Fruit fly (Drosophila melanogaster) whole organism, adult: ENCODE data around the gene tsl.

Experiments
- CG11617 ChIP-seq: fragments of 200-800 bp; sonication (Bioruptor generic); optimal IDR thresholded peaks from 2 replicates; lab custom pipeline; 2017; ENCODE audit warnings: mild to moderate bottlenecking, missing biosample characterization, missing genetic modification reagents, missing genetic modification characterization
- CG12768 ChIP-seq: fragments of 200-800 bp; sonication (Bioruptor generic); optimal IDR thresholded peaks from 2 replicates; lab custom pipeline; 2017; ENCODE audit warnings: missing biosample characterization, missing genetic modification characterization, mild to moderate bottlenecking, moderate library complexity, missing genetic modification reagents
- CG14711 ChIP-seq: fragments of 200-800 bp; sonication (Bioruptor generic); optimal IDR thresholded peaks from 2 replicates; lab custom pipeline; 2018; ENCODE audit warnings: missing biosample characterization, mild to moderate bottlenecking, missing genetic modification characterization, moderate library complexity
- CG1620 ChIP-seq: fragments of 200-800 bp; sonication (Bioruptor generic); optimal IDR thresholded peaks from 2 replicates; lab custom pipeline; 2016; ENCODE audit warnings: missing biosample characterization, missing genetic modification characterization
- CG33017 ChIP-seq: fragments of 200-800 bp; sonication (Bioruptor generic); optimal IDR thresholded peaks from 2 replicates; lab custom pipeline; 2018; ENCODE audit warnings: missing biosample characterization, mild to moderate bottlenecking, missing genetic modification characterization, moderate library complexity
- CG5204 ChIP-seq: fragments of 200-800 bp; sonication (Bioruptor generic); optimal IDR thresholded peaks from 2 replicates; lab custom pipeline; 2016; ENCODE audit warnings: missing biosample characterization, missing genetic modification characterization
- CG7045 ChIP-seq: fragments of 200-800 bp; sonication (Bioruptor generic); optimal IDR thresholded peaks from 2 replicates; lab custom pipeline; 2017; ENCODE audit warnings: missing biosample characterization, mild to moderate bottlenecking, missing genetic modification characterization
- CG7101 ChIP-seq: fragments of 200-800 bp; sonication (Bioruptor generic); optimal IDR thresholded peaks from 2 replicates; lab custom pipeline; 2018; ENCODE audit warnings: missing biosample characterization, mild to moderate bottlenecking, missing genetic modification characterization, moderate library complexity
- Clk ChIP-seq: fragments of 200-800 bp; sonication (Bioruptor generic); optimal IDR thresholded peaks from 2 replicates; lab custom pipeline; 2017; ENCODE audit warnings: missing biosample characterization, missing genetic modification characterization
- Crg-1 ChIP-seq: fragments of 200-800 bp; sonication (Bioruptor generic); optimal IDR thresholded peaks from 2 replicates; lab custom pipeline; 2016; ENCODE audit warnings: missing biosample characterization, missing genetic modification characterization
- Hr96 ChIP-seq: fragments of 200-800 bp; sonication (Bioruptor generic); optimal IDR thresholded peaks from 2 replicates; lab custom pipeline; 2016; ENCODE audit warnings: missing biosample characterization, missing genetic modification characterization
- Mnt ChIP-seq: fragments of 200-800 bp; sonication (Bioruptor generic); optimal IDR thresholded peaks from 2 replicates; lab custom pipeline; 2016; ENCODE audit warnings: missing biosample characterization, mild to moderate bottlenecking, missing genetic modification characterization
- bab1 ChIP-seq: fragments of 200-800 bp; sonication (Bioruptor generic); optimal IDR thresholded peaks from 3 replicates; lab custom pipeline; 2019; ENCODE audit warnings: missing biosample characterization, mild to moderate bottlenecking, missing genetic modification characterization, moderate library complexity
- cic ChIP-seq: fragments of 200-800 bp; sonication (Bioruptor generic); optimal IDR thresholded peaks from 2 replicates; lab custom pipeline; 2017; ENCODE audit warnings: missing biosample characterization, mild to moderate bottlenecking, missing genetic modification characterization, moderate library complexity
- cnc ChIP-seq, 2 experiments: fragments of >200 bp; optimal IDR thresholded peaks; 2 replicates each; lab custom pipeline; 2017
- kay ChIP-seq: fragments of 200-800 bp; sonication (Bioruptor generic); peaks from one replicate; lab custom pipeline; 2016; ENCODE audit warnings: missing biosample characterization, missing genetic modification characterization, borderline replicate concordance
- ovo ChIP-seq: fragments of 200-800 bp; sonication (Bioruptor generic); optimal IDR thresholded peaks from 2 replicates; lab custom pipeline; 2016; ENCODE audit warnings: missing biosample characterization, missing genetic modification characterization
- pad ChIP-seq: fragments of 200-800 bp; sonication (Bioruptor generic); optimal IDR thresholded peaks from 3 replicates; lab custom pipeline; 2017; ENCODE audit warnings: missing biosample characterization, missing genetic modification characterization, mild to moderate bottlenecking, moderate library complexity, missing genetic modification reagents
- tj ChIP-seq: fragments of 200-800 bp; sonication (Bioruptor generic); optimal IDR thresholded peaks from 3 replicates; lab custom pipeline; 2017; ENCODE audit warnings: missing biosample characterization, mild to moderate bottlenecking, missing genetic modification characterization, moderate library complexity
- toe ChIP-seq: fragments of 200-800 bp; sonication (Bioruptor generic); optimal IDR thresholded peaks from 2 replicates; lab custom pipeline; 2016; ENCODE audit warnings: missing biosample characterization, missing genetic modification characterization

The tsl gene

DNA sequence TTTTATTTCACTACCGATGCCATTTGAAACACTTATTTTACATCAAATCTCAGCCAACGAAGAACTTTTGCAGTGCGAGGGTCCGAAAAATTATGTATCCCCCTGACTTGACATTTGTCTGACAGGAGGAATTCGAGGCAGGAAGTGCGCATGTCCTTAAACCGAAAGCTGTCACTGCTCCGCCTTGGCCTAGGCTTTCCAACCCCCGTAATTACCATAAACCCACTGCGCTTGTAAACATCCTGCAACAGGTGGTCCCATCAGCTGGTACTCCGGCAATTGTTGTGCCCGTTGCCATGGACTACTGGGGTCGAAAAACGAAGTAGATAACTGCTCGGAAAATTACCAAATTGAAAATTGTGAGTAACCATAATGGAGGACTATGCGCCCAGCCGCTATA is 6.6 kb downstream of the tsl start, which contains the start of the genes GABA-B-R2 and CG6800:
Gene GABA-B-R2 (minus strand): TSS at position 75 of the 400 bp plus-strand sequence.
Gene CG6800 (plus strand): TSS at position 373 of the 400 bp plus-strand sequence.
- TF ChIP-seq Mnt (GFP tag; lab: Kevin White, UChicago) (no peak), CG5204 (GFP tag; lab: Kevin White, UChicago) (no peak), pad (GFP tag; lab: Kevin White, UChicago) (no peak), Crg-1 (GFP tag; lab: Kevin White, UChicago) (no peak), kay (no peak), CG7101 (no peak), ovo (no peak), CG14711 (tag; lab: Kevin White, UChicago) (no peak)

DNA sequence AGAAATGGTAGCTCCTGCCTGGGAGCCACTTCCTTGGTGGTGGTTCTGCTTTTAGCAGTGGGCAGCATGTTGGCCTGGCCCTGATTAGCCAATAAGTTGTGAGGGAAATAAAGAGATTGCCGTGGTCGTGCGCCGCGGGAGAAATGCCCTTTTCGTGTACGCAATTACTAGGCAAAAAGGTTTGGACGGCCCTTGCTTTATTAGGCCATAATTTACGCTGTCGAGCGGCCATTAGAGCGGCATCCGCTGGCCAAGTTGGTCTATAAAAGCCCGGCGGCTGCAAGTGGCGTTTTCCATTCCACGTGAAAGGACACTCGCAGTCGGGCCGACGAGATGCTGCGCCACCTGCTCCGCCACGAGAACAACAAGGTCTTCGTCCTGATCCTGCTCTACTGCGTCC is 13.1 kb downstream of the tsl start, which contains the start of gene Burs:
Gene Burs (plus strand): TSS at position 301 of the 400 bp plus-strand sequence.
- TF ChIP-seq cnc (optimal IDR thresholded peaks at IDR 0.05; lab: Kevin White, UChicago): no peak
- no peak for TF ChIP-seq Crg-1 (GFP tag; lab: Kevin White, UChicago)
- no peak for TF ChIP-seq ovo
- TF ChIP-seq CG7101: no peak
- no peak for TF ChIP-seq CG14711 (tag; lab: Kevin White, UChicago)
- no peak for TF ChIP-seq cic (GFP tag; lab: Kevin White, UChicago)
- TF ChIP-seq CG11617: no peak
- no peak for TF ChIP-seq Clk (GFP tag; lab: Kevin White, UChicago)
- no peak for TF ChIP-seq Mnt (GFP tag; lab: Kevin White, UChicago)
- no peak for TF ChIP-seq CG1620 (GFP tag; lab: Kevin White, UChicago)
- no peak for TF ChIP-seq CG33017 (tag; lab: Kevin White, UChicago)
- TF ChIP-seq pad (GFP tag; lab: Kevin White, UChicago): no peak
- TF ChIP-seq toe: no peak
- TF ChIP-seq kay: no peak
- no peak for TF ChIP-seq Hr96 (GFP tag; lab: Kevin White, UChicago)
- no peak for TF ChIP-seq bab1
- TF ChIP-seq CG7045 (GFP tag; lab: Kevin White, UChicago): no peak
- TF ChIP-seq CG12768: no peak

DNA sequence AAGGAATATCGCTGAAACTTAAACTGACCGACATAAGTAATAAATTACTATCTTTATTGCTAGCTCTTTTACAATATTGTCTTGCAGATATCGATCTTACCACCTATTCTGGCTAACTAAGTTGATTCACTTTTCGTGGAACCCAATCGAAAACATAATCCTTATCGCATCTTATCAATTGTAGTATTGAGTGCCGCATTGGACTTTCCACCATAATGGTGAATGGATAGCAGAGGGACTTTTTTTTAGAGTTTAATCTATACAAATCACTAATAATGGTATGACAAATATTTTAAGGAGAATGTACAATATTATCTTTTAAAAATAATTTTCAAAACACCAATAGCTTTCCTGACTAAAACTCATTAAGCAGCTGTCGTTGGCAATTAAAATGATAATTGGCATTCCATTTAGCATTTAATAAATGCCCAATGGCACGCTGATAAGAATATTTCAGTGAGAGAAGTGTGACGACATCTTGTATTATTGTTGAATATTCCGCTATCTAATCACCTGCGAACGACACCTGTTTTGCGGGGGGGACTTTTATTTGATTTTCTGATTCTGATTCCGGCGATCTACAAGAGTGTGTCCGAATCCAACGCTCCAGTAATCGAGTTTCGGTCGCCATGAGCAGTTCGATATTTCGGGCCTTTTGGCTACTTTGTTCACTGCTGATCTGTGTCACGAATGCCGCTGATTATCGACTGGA is 24.0 kb downstream of the tsl start, which contains the start of gene CG42335:
Gene CG42335 (plus strand): TSS at position 620 of the 712 bp plus-strand sequence.
- no peak for TF ChIP-seq toe
- TF ChIP-seq kay: peak; percentile 56
- peak; percentile 5 for TF ChIP-seq cic (GFP tag; lab: Kevin White, UChicago)

DNA sequence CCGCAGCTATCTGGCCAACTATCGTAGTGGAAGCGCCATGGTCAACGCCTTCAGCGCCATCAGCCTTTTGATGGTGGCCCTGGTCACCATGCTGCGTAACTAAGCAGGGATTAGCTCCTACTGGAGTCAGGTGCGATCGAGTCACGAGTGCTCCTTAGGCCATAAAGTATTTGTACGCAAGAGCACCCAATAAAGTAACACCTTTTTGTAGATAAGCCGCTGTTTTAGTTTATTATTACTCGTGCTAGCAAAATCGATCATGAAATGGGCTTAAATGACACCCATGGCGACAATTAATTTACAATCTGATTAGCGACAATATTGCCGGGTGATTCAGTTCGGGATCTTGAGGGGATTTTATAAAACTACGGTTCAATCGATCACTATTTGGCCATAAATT is 24.8 kb downstream of the tsl start:
- no peak for TF ChIP-seq CG5204 (GFP tag; lab: Kevin White, UChicago)
- TF ChIP-seq Clk (GFP tag; lab: Kevin White, UChicago): no peak
- TF ChIP-seq ovo: no peak
- peak; percentile 66 for TF ChIP-seq cic (GFP tag; lab: Kevin White, UChicago)

DNA sequence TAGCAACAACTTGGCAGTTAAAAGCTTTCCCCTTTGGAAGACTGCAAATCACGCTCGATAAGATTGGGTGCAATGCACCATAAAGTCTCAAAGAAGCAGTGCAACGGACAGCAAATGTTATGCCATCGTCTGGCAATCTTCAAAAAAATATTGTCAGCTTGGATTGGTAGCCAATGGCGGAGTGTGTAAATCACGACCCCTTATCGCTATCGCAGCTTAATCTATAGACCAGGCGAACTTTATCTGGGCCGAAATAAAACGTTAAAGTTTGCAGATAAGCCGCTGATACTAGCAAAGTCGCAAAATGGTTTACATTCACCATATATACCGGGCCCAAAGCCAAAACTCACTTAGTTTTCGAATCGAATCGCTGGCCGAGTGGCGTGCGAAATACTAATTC is 28.4 kb downstream of the tsl start, which contains the start of gene CG31198:
Gene CG31198 (plus strand): TSS at position 351 of the 400 bp plus-strand sequence.
- TF ChIP-seq cic (GFP tag; lab: Kevin White, UChicago) (peak; percentile 77), cnc (optimal IDR thresholded peaks at IDR 0.05; lab: Kevin White, UChicago) (peak in 1 of 2 experiments; percentile 64), CG12768 (peak; percentile 12), tj (GFP tag; lab: Kevin White, UChicago) (no peak), CG14711 (tag; lab: Kevin White, UChicago) (no peak), kay (peak; percentile 18), Mnt (GFP tag; lab: Kevin White, UChicago) (peak; percentile 37)

DNA sequence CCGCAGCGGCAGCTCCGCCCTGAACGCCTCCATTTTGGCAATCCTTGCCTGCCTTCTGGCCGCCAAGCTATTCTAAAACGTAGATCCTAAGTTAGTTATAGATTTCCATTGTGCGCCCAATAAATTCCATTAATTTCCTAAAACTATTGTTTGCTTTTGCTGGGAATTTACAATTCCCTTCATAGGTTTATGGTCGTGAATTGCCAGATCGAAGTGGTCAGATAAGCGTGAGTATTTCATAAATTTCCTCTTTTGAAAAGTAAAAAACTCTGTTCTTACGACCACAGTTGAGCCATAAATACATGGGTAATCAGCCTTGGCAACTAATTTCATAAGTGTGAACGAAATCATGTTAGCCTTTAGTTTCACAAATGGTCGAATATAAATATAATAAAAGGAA is 29.2 kb downstream of the tsl start:
- TF ChIP-seq kay: peak; percentile 52
- TF ChIP-seq CG5204 (GFP tag; lab: Kevin White, UChicago): no peak

DNA sequence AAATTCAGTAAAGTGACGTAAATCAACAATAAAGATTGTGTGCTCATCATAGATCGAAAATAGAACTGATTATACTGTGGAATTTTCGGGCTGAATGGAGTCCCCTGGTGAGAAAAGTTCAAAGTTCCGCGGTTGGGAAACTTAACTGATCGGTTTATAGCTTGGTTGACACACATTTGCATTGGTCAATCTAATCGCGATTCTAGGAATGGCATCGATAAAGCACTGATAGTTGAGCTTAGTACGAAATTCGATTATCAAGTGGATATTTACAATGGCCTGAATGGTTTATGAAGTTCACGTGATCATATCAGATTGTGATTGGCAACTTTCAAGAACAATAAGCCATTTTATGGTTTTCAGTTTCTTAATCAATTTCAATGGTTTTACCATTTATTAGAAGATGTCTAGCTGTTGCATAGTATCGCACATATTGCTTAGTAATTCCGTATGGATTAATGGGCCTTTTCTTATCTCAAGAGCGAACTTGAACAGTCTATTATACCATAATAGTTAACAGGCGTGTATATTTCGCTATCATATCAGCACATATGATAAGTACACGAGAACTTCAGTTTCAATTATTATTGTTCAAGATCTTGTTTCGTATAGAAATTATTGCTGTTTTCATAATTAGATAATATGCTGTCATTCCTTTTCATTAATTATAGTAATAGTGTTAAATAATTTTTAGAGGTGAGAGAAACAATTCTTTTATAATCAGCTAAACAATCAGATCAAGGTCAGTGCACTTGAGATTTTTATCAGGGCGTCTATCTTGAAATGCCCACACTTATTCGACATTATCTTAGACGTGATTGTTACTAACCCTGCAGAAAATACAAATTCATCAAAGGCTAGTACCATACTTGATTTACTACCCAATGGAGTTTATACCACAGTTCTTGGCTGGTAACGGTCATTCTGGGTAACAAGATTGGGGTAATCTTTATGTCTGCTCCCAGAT is 33.1 kb downstream of the tsl start, which contains the start of gene CG31233:
Gene CG31233 (plus strand): TSS at position 900 of the 967 bp plus-strand sequence.
- TF ChIP-seq Hr96 (GFP tag; lab: Kevin White, UChicago) (no peak), kay (peak; percentile 33), cic (GFP tag; lab: Kevin White, UChicago) (peak; percentile 19), tj (GFP tag; lab: Kevin White, UChicago) (no peak), cnc (optimal IDR thresholded peaks at IDR 0.05; lab: Kevin White, UChicago) (no peak)
